Worm (Caenorhabditis elegans) whole organism, L1 larva: ENCODE data around the gene msp-57.

Experiments used
- alr-1 ChIP-seq: fragments of 200-800 bp; sonication (Bioruptor generic); optimal IDR thresholded peaks from 2 replicates; lab custom pipeline; 2018; ENCODE audit warnings: borderline replicate concordance, mild to moderate bottlenecking, missing genetic modification characterization, missing compliant biosample characterization
- blmp-1 ChIP-seq: fragments of 150-350 bp; optimal IDR thresholded peaks from 2 replicates; lab custom pipeline; 2014; ENCODE audit warnings: missing biosample characterization, missing genetic modification characterization
- elt-2 ChIP-seq: sonication (generic microtip); optimal IDR thresholded peaks from 2 replicates; lab custom pipeline; 2016; ENCODE audit warnings: missing genetic modification characterization, mild to moderate bottlenecking, inconsistent platforms, missing compliant biosample characterization, missing genetic modification reagents
- lin-14 ChIP-seq: fragments of 200-800 bp; sonication (Bioruptor generic); optimal IDR thresholded peaks from 2 replicates; lab custom pipeline; 2018; ENCODE audit warnings: mild to moderate bottlenecking, missing genetic modification characterization, moderate library complexity, missing compliant biosample characterization
- lir-3 ChIP-seq: sonication (generic microtip); optimal IDR thresholded peaks from 2 replicates; lab custom pipeline; 2016; ENCODE audit warnings: mild to moderate bottlenecking, missing genetic modification characterization, moderate library complexity, missing compliant biosample characterization; ENCODE audit not compliant: poor library complexity
- lsy-2 ChIP-seq, 2 experiments: fragments of 150-350 bp; optimal IDR thresholded peaks; 2 replicates each; lab custom pipeline; 2014; ENCODE audit warnings: missing biosample characterization in 2 of 2, missing genetic modification characterization in 2 of 2
- nhr-237 ChIP-seq: fragments of 150-350 bp; optimal IDR thresholded peaks from 2 replicates; lab custom pipeline; 2014; ENCODE audit warnings: missing biosample characterization, missing genetic modification characterization
- nhr-76 ChIP-seq: sonication (generic microtip); optimal IDR thresholded peaks from 2 replicates; lab custom pipeline; 2017; ENCODE audit warnings: missing biosample characterization, missing genetic modification characterization
- snpc-4 ChIP-seq: fragments of 150-350 bp; optimal IDR thresholded peaks from 2 replicates; lab custom pipeline; 2014; ENCODE audit warnings: missing biosample characterization, missing genetic modification characterization
- ztf-11 ChIP-seq, 2 experiments: sonication (generic microtip); optimal IDR thresholded peaks; 2 replicates each; lab custom pipeline; 2016 to 2017; ENCODE audit warnings: missing genetic modification characterization in 2 of 2, missing biosample characterization in 1 of 2, missing compliant biosample characterization in 1 of 2

DNA sequence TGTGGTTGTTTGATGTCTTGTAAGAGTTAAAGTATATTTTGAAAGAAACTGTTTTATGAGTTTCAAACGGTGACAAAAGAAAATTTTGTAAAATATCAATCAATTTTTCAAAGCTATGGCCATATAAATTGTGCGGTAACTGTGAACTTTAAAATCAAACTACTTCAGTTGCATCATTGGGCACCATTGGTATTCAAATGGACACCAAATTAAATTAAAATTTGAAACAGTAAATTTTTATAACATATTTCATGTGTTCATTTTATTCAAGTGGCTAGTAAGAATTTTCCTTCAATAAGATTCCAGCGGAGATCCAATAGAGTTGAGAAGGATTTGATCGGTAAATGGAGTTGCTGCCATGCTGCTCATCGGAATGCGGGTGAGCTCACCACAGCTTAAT, 31.0 kb upstream of the msp-57 start:
- TF ChIP-seq ztf-11 (tag; optimal IDR thresholded peaks at IDR 0.05; lab: Kevin White, UChicago) (no peak), blmp-1 (tag; lab: Kevin White, UChicago) (no peak), lsy-2 (tag; optimal IDR thresholded peaks at IDR 0.05; lab: Kevin White, UChicago) (no peak), snpc-4 (tag; lab: Kevin White, UChicago) (no peak), alr-1 (tag; lab: Kevin White, UChicago) (no peak), elt-2 (tag; lab: Kevin White, UChicago) (no peak), nhr-76 (tag; lab: Kevin White, UChicago) (no peak), lir-3 (no peak), lin-14 (GFP tag; lab: Kevin White, UChicago) (no peak), nhr-237 (tag; lab: Kevin White, UChicago) (no peak)
